Worm (Caenorhabditis elegans): ENCODE results near the gene epac-1.

ce11 chrIII:10151719-10152118 lies 37.3 kb upstream of the epac-1 start:
- no peak for TF ChIP-seq B0310.2 (tag; optimal IDR thresholded peaks at IDR 0.05)
- no peak for TF ChIP-seq F13C5.2 (tag; optimal IDR thresholded peaks at IDR 0.05)
- TF ChIP-seq hmg-4 (GFP tag; optimal IDR thresholded peaks at IDR 0.05): no peak
- TF ChIP-seq ama-1 (optimal IDR thresholded peaks at IDR 0.05): no peak
- TF ChIP-seq ceh-13 (GFP tag; optimal IDR thresholded peaks at IDR 0.05): no peak
